Worm (Caenorhabditis elegans) whole organism, L4/young adult: ENCODE results near the gene suex-1.
"Not testable (repeated sequence)": the region's sequence is repeated elsewhere in the genome, so short reads cannot be mapped to it uniquely, and the experiment has no call there.

Experiments used
- W03F9.2 ChIP-seq: fragments of 150-350 bp; optimal IDR thresholded peaks from 2 replicates; lab custom pipeline; 2014; ENCODE audit warnings: missing biosample characterization, missing genetic modification characterization
- dao-5 ChIP-seq: sonication (generic microtip); optimal IDR thresholded peaks from 2 replicates; lab custom pipeline; 2016; ENCODE audit warnings: missing genotype, missing genetic modification characterization, moderate library complexity, missing compliant biosample characterization
- him-1 ChIP-seq: sonication (generic microtip); optimal IDR thresholded peaks from 2 replicates; lab custom pipeline; 2016; ENCODE audit warnings: missing genotype, missing genetic modification reagents, missing genetic modification characterization, missing compliant biosample characterization

Gene suex-1

ce11 chrII:5498156-5498739 is at the start of gene suex-1, which contains the start of gene F12A10.9:
suex-1 (minus strand) TSS chrII:5498256.
F12A10.9 (plus strand) TSS chrII:5498689.
- TF ChIP-seq him-1 (tag; lab: Kevin White, UChicago), result no peak
- no peak for TF ChIP-seq W03F9.2 (tag; lab: Kevin White, UChicago)
- no peak for TF ChIP-seq dao-5 (tag; lab: Kevin White, UChicago)

ce11 chrII:5547442-5547894 is 49.4 kb upstream of the suex-1 start, which contains the start of gene acdh-2:
acdh-2 (minus strand) TSS chrII:5547492.
- TF ChIP-seq W03F9.2 (tag; lab: Kevin White, UChicago) (no peak), dao-5 (tag; lab: Kevin White, UChicago) (no peak), him-1 (tag; lab: Kevin White, UChicago) (no peak)

DNA sequence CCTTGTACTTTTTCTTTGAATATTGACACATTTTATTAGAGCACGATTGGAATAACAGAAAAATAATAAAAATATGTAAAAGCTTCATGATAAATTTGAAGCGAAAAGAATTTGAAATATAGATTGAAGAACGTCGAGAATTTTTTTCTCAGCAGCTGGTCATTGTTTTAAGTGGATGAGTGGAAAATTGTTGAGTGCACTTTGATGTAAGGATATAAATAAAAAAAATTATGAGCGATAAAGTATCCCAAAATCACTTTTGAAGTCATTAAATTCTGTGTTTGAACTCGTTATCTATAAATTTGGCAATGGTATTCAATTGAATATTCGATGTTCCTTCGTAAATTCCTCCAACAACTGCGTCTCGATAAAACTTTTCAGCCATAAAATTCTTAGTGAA is 46.7 kb upstream of the suex-1 start, which contains the start of gene ins-13:
Gene ins-13 (minus strand): TSS at position 101 of the 400 bp plus-strand sequence.
- TF ChIP-seq him-1 (tag; lab: Kevin White, UChicago) (no peak), W03F9.2 (tag; lab: Kevin White, UChicago) (no peak), dao-5 (tag; lab: Kevin White, UChicago) (no peak)

DNA sequence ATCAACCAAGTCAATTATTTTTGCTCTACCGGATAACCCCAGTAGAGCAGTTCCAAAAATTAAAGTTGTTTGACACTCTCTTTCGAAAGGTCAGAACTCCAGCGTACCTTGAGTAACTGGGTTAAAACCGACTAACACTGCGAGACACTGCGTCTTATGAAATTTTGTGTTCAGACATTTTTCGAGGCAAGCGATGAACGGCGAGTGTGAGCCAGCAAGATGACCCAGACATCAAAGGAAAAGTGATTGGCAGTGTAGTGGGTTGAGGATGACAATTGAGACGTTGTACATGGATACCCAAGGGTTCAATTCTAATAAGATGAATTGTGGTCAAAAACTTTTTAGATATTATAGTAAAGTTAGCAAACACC is 46.1 kb upstream of the suex-1 start:
- no peak for TF ChIP-seq dao-5 (tag; lab: Kevin White, UChicago)
- no peak for TF ChIP-seq him-1 (tag; lab: Kevin White, UChicago)
- no peak for TF ChIP-seq W03F9.2 (tag; lab: Kevin White, UChicago)

ce11 chrII:5543476-5544144 is 45.6 kb upstream of the suex-1 start:
- TF ChIP-seq him-1 (tag; lab: Kevin White, UChicago) (peak; percentile 98), W03F9.2 (tag; lab: Kevin White, UChicago) (peak; percentile 80), dao-5 (tag; lab: Kevin White, UChicago) (peak; percentile 89)

DNA sequence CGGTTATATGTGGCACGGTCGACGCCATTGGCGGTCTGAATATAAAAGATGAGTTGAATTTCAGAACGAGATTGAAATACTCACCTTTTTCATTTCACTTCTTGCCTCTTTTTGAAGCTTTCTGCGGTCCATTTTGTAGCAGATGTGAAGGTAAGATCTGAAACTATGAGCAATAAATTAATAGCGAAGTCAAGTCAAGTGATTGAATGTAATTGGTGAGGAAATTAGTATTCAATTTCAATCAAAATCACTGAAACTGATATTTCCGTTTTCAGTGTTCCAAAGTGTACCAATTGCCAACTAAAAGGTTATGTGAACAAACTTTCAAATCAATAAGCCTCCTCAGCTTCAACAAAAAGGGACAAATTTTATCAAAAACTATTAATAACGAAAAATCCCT is 43.6 kb upstream of the suex-1 start, which contains the start of gene C17C3.24:
Gene C17C3.24 (minus strand): TSS at position 101 of the 400 bp plus-strand sequence.
- TF ChIP-seq him-1 (tag; lab: Kevin White, UChicago) (no peak), dao-5 (tag; lab: Kevin White, UChicago) (no peak), W03F9.2 (tag; lab: Kevin White, UChicago) (no peak)

DNA sequence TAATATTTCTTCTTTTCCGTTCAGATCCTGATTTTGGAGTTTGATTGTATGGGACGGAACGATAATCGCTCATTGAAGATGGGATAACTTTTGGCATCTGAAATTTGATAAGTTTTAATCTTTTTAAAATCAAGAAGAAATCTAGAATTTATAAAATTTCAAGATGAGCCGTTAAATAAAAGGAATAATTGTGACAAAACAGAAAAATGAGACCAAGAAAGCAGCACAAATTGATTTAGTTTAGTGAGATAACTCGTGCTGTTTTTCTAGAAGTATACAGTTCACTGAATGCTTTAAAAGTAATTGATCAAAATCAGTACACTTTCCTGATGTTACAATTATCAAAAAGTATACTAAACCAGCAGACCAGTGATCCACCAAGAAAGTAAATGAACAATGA is 42.1 kb upstream of the suex-1 start, which contains the start of gene hlh-27:
Gene hlh-27 (minus strand): TSS at position 101 of the 400 bp plus-strand sequence.
- not testable (repeated sequence) for TF ChIP-seq dao-5, him-1, W03F9.2 (tag; lab: Kevin White, UChicago)

DNA sequence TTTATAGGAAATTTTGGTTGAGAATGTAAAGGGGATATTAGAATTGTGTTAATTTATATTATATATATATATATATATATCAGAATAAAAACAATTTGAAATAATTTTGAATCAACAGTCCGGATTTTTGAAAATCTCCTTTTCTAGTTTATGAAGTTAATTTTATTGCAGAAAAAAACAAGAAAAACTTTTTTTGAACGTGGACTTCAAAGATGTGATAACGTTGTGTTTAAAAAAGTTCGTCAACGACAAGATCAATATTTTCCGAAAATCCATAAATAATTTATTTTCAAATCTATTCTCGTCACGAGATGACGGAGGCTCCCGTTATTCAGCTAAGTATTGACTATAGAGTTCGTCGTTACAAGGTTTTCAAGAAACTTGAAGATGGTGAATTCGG is 39.5 kb upstream of the suex-1 start, which contains the start of gene C17C3.11:
Gene C17C3.11 (plus strand): TSS at position 301 of the 400 bp plus-strand sequence.
- TF ChIP-seq him-1 (tag; lab: Kevin White, UChicago), result no peak
- no peak for TF ChIP-seq W03F9.2 (tag; lab: Kevin White, UChicago)
- TF ChIP-seq dao-5 (tag; lab: Kevin White, UChicago), result no peak

DNA sequence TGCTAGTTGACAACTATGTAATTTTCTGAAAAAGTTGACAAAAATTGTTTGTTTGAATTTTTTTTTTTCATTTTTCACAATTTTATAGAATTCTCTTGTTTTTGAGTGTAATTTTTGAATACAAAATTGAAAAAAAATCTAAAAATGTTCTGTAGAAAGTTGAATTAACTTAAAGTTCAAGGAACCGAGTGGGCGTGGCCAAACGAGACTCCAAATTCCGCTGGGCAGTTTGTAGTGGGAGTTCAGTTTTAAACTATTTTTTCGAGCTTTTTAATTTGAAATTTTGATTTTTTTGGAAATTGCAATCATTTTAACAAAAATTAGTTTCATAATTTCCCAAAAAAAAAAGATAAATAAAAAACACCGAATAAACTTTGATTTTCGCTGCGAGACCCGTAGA is 39.0 kb upstream of the suex-1 start:
- TF ChIP-seq W03F9.2 (tag; lab: Kevin White, UChicago), result no peak
- no peak for TF ChIP-seq dao-5 (tag; lab: Kevin White, UChicago)
- TF ChIP-seq him-1 (tag; lab: Kevin White, UChicago), result no peak

ce11 chrII:5534939-5535338 is 36.9 kb upstream of the suex-1 start, which contains the start of gene hlh-25:
hlh-25 (plus strand) TSS chrII:5535239.
- not testable (repeated sequence) for TF ChIP-seq W03F9.2, him-1, dao-5 (tag; lab: Kevin White, UChicago)

- TF ChIP-seq dao-5 (tag; lab: Kevin White, UChicago) (no peak), W03F9.2 (tag; lab: Kevin White, UChicago) (no peak), him-1 (tag; lab: Kevin White, UChicago) (no peak)
Measured at ce11 chrII:5533642-5534041, 35.6 kb upstream of the suex-1 start, which contains the start of gene hlh-26. hlh-26 (minus strand) TSS chrII:5533742.

DNA sequence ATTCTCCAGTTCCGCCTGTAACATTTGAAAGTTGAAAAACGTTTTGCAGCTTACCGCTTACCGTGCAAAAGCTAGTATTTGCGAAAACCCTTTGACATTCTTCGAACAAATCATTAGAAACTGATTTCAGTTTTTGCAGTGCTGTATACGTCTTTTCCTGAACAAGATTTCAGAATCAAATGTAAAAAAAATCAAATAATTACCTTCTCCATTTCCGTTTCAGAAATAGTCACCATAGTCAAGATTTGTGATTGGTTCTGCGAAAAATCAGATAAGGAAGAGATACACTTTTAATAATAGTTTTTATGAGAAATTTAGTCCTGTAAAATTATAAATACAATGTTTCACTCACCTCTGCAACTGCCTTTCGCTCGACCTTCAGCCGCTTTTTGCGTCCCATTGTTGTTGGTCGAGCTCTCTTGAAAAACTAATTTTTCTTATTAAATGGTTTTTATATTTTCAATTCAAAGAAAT is 33.8 kb upstream of the suex-1 start, which contains the start of gene C17C3.9:
Gene C17C3.9 (minus strand): TSS at position 424 of the 474 bp plus-strand sequence.
- no peak for TF ChIP-seq him-1 (tag; lab: Kevin White, UChicago)
- TF ChIP-seq W03F9.2 (tag; lab: Kevin White, UChicago), result no peak
- TF ChIP-seq dao-5 (tag; lab: Kevin White, UChicago), result no peak

DNA sequence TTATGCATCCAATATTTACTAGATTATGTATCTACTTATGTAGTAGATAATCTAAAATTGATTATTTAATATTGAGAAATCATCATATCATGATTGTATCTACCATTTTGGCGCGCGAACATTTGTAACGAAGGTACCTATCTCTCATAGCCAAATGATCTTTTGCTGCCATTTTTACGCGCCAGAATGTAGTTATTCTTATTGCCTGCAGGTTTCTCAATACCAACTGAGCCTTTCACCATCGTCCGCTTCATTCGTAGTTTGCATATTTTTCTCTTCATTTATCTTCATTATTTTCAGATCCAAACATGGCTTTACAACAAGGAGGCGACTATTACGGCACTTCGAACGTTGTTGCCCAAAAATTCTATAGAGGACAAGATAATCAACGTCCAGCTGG is 29.8 kb upstream of the suex-1 start, which contains the start of gene ZK177.1:
Gene ZK177.1 (plus strand): TSS at position 301 of the 400 bp plus-strand sequence.
- TF ChIP-seq W03F9.2 (tag; lab: Kevin White, UChicago), result no peak
- TF ChIP-seq dao-5 (tag; lab: Kevin White, UChicago), result no peak
- no peak for TF ChIP-seq him-1 (tag; lab: Kevin White, UChicago)
